Fruit fly (Drosophila melanogaster) whole organism: Measurements from ENCODE around the gene CG9107.

Source experiments
- CG8478 ChIP-seq: fragments of >200 bp; optimal IDR thresholded peaks from 2 replicates; lab custom pipeline; 2018; ENCODE audit warnings: inconsistent platforms
- Dll ChIP-seq: fragments of >200 bp; optimal IDR thresholded peaks from 2 replicates; lab custom pipeline; 2017
- EcR ChIP-seq, 2 experiments: fragments of >200 bp; optimal IDR thresholded peaks; 2 replicates each; lab custom pipeline; 2017; ENCODE audit warnings: missing biosample characterization in 2 of 2, missing genetic modification characterization in 2 of 2, missing genetic modification reagents in 2 of 2
- pan ChIP-seq: fragments of >200 bp; optimal IDR thresholded peaks from 2 replicates; lab custom pipeline; 2017
- psq ChIP-seq: fragments of >200 bp; optimal IDR thresholded peaks from 2 replicates; lab custom pipeline; 2017
- usp ChIP-seq: fragments of >200 bp; optimal IDR thresholded peaks from 2 replicates; lab custom pipeline; 2017; ENCODE audit warnings: missing biosample characterization, missing genetic modification characterization, mixed read lengths

The CG9107 gene

DNA sequence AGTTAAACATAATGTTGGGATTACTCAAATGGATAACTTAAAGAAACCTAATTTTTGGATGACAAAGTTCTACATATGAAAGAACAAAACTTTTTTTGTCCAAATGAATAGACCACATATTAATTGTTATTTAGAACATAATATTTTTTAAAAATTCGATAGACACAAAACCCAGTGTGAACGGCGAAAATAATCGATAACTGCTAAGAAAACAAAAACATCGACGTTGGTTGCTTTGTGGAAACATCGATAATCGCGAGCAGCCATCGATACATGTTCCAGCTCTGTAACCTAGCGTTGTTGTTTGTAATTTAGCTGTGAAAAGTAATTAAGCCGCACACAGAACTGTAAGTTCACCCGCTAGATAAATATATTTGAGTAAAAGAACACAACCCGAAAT lies 26.2 kb upstream of the CG9107 start, which contains the start of gene CG9135:
TSS of gene CG9135 (plus strand) at position 226 of the 400 bp plus-strand sequence.
- no peak for TF ChIP-seq pan (lab: Kevin White, UChicago)
- no peak for TF ChIP-seq Dll (lab: Kevin White, UChicago)
- no peak for TF ChIP-seq usp (GFP tag; lab: Kevin White, UChicago)
- TF ChIP-seq CG8478: no peak
- no peak for TF ChIP-seq EcR (GFP tag; optimal IDR thresholded peaks at IDR 0.05; lab: Kevin White, UChicago)
- no peak for TF ChIP-seq psq (lab: Kevin White, UChicago)

DNA sequence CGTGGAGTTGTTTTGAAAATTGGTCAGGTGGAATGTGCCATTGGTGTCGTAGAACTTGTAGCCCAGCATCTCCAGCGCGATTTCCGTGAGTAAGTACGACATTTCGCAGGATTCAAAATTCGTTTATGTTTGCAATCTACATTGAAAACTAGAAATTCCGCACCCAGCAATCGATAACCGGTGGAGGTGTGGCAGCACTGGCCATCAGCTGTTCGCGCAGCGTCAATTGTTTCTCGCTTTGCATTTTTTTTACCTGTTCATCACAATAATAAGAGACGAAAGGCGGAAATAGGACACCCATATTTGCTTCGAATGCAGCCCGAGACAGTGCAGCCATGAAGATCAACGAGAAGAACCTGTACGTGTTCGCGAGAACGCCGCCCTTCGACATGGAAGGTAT lies 24.2 kb upstream of the CG9107 start, which contains the start of the genes CG34179 and slmo:
TSS of gene CG34179 (minus strand) at position 165 of the 400 bp plus-strand sequence.
TSS of gene slmo (minus strand) at position 165 of the 400 bp plus-strand sequence.
- TF ChIP-seq psq (lab: Kevin White, UChicago) (no peak), EcR (GFP tag; optimal IDR thresholded peaks at IDR 0.05; lab: Kevin White, UChicago) (no peak), Dll (lab: Kevin White, UChicago) (no peak), pan (lab: Kevin White, UChicago) (no peak), CG8478 (no peak), usp (GFP tag; lab: Kevin White, UChicago) (no peak)

DNA sequence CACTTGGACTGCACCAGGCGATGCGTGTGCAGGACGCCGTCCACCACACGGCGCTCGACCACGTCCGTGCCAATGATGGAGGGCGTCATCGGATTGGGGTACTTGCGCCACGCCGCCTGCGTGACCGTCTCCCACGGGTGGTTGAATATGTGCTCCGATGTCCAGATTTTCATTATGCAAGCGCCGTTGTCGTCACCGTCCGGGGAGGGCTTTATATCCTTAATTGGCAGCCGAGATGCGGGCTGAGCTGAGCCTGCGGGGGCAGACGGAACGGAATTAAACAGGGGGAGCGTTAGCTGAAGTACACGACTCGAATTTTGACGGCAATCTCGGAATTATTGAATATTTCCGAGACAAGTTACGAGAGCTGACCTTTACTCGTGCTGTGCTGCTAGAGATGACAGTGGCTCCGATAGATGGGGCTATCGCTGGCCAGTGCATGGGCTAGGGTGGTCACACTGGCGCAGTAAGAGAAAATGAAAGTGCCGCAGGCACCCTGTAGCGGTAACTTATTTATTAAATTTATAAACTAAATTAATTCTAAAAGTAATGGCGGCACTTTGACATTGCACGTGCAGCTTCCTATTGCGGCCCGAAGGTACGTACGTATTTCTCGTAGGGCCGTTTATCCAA lies 23.3 kb upstream of the CG9107 start, which contains the start of gene IPIP:
TSS of gene IPIP (plus strand) at position 475 of the 633 bp plus-strand sequence.
- TF ChIP-seq CG8478: no peak
- TF ChIP-seq EcR (GFP tag; optimal IDR thresholded peaks at IDR 0.05; lab: Kevin White, UChicago): no peak
- TF ChIP-seq Dll (lab: Kevin White, UChicago): no peak
- no peak for TF ChIP-seq psq (lab: Kevin White, UChicago)
- no peak for TF ChIP-seq pan (lab: Kevin White, UChicago)
- no peak for TF ChIP-seq usp (GFP tag; lab: Kevin White, UChicago)

DNA sequence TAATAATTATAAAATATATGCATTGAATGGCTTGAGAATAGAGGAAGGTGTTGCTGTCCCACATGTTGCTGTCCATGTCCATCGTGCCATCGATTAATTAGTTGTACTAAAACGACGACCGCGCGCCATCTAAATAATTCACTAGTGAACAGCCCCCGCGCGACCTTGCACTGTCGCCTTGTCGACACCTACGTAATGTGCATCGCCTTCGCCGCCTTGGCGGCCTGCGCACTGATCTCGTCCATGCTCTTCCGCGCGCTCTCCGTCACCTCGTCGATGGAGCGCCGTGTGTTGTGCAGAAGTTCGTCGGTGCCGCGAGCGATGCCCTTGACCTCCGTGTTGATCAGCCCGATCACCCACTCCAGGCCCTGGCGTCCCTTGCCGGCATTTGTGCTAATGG lies 22.5 kb upstream of the CG9107 start:
- no peak for TF ChIP-seq EcR (GFP tag; optimal IDR thresholded peaks at IDR 0.05; lab: Kevin White, UChicago)
- no peak for TF ChIP-seq Dll (lab: Kevin White, UChicago)

DNA sequence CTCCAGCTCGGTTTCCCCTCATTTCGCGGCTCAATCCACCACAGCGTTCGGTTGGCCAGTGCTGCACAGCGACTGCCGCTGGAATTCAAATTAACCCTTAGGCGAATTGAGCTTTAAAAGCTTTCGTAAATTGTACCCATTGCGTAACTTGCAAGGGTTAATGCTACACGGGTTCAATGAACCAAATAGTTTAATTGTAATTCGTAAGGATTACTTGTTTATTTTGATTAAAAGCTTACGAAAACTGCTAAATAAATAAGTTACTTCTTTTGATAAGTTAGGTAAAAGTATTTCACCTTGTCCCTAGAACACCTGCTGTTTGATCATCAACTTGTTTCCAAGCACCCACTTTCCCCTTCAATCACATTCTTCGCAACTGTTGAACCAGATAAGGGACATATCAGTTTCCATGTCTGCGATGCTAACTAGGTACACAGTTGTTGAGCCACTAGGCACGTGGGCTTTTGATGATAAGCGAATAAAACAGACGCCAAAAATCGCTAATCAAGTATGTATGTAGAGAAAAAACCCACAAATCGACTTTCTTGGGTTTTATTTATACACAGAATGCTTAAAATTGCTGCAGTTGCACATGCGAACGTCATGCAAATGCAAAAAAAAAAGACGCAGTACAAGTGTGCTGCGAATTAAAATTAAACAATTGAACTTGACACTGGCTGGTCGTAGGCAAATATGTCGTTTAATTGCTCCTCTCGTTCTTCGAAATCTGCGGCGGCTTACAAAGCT lies 21.8 kb upstream of the CG9107 start, which contains the start of gene Pfas:
TSS of gene Pfas (minus strand) at position 79 of the 747 bp plus-strand sequence.
- TF ChIP-seq CG8478 (no peak), pan (lab: Kevin White, UChicago) (no peak), Dll (lab: Kevin White, UChicago) (no peak), psq (lab: Kevin White, UChicago) (no peak), usp (GFP tag; lab: Kevin White, UChicago) (no peak), EcR (GFP tag; optimal IDR thresholded peaks at IDR 0.05; lab: Kevin White, UChicago) (no peak)

DNA sequence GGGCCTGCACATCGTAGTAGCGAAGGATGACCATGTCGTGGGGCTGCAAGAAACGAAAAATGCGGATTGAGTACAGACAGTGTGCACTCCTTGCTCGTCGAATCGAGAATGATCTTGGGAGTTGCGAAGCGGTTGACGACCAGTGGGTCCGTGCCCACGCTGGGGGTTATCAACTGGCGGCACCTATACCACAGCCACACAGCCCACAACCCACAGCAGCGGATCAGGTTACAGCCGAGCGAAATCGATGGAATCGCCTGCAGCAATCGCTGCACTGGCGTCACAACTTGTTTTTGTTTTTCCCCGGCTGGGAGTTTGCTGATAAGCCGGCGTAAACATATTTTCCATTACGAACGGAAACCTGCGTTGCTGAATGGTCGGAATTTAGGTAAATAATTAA lies 21.1 kb upstream of the CG9107 start:
- TF ChIP-seq EcR (GFP tag; optimal IDR thresholded peaks at IDR 0.05; lab: Kevin White, UChicago) (no peak), CG8478 (no peak), pan (lab: Kevin White, UChicago) (no peak), usp (GFP tag; lab: Kevin White, UChicago) (no peak), Dll (lab: Kevin White, UChicago) (no peak), psq (lab: Kevin White, UChicago) (no peak)

DNA sequence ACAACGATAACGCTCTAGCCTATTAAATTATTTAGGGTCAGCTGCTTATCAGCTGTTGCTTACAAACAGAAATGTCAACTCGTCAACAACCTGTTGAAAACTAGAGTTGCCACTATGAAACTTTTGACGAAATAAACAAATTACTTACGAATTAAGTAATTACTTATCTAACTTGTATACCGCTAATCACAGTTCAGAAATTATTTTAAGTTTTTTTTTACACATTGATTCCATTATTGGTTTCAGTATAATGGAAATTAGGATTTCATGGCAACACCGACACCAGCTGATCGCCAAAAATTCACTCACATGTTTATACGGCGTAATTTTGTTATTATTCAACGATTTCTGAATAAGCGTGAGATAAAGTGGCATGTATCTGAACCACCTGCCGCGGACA lies 13.5 kb upstream of the CG9107 start, which contains the start of the genes CG9117 and CG31643:
TSS of gene CG9117 (minus strand) at position 73 of the 400 bp plus-strand sequence.
TSS of gene CG31643 (plus strand) at position 288 of the 400 bp plus-strand sequence.
- TF ChIP-seq Dll (lab: Kevin White, UChicago): no peak
- TF ChIP-seq EcR (GFP tag; optimal IDR thresholded peaks at IDR 0.05; lab: Kevin White, UChicago): no peak
- TF ChIP-seq psq (lab: Kevin White, UChicago): no peak
- TF ChIP-seq CG8478: no peak
- TF ChIP-seq pan (lab: Kevin White, UChicago): no peak
- TF ChIP-seq usp (GFP tag; lab: Kevin White, UChicago): no peak

DNA sequence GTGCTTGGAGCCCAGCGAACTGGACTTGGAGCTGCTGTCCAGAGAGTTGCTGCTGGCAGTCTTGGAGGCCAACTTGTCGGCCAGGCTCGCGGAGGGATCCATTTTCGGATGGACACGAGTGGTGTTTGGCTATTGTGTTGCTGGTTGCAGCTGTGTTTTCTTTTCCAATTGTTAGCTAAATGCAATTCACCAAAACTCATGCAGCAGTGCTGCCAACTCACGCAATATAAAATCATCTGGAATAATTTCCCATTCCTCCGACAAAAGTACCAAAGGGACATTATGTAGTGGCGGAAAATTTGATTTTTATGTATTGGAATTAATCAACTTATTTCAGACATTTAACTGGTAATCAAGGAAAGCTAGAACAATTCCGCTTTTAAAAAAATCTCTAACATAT lies 12.4 kb upstream of the CG9107 start, which contains the start of gene mtm:
TSS of gene mtm (minus strand) at position 306 of the 400 bp plus-strand sequence.
- no peak for TF ChIP-seq CG8478
- no peak for TF ChIP-seq usp (GFP tag; lab: Kevin White, UChicago)
- no peak for TF ChIP-seq EcR (GFP tag; optimal IDR thresholded peaks at IDR 0.05; lab: Kevin White, UChicago)
- no peak for TF ChIP-seq Dll (lab: Kevin White, UChicago)
- TF ChIP-seq pan (lab: Kevin White, UChicago): no peak
- no peak for TF ChIP-seq psq (lab: Kevin White, UChicago)

DNA sequence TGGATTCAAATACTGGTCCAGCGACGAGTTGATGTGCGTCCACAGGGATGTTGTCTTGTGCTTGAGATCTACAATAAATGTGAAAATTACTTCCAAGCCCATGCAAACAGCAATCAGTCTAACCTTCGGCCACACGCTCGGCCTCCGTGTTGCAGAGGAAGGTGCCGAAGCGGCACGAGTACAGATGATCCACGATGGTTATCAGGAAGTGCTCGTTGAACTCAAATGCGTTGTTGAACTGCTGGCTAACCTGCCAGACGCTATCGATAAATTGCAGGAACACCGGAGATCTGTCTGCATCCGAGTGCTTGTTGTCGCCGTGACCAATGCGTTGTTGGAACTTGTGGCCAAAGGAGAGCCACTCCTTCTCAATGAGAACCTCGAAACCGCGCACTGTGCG lies 10.8 kb upstream of the CG9107 start:
- TF ChIP-seq pan (lab: Kevin White, UChicago) (no peak), CG8478 (no peak)

DNA sequence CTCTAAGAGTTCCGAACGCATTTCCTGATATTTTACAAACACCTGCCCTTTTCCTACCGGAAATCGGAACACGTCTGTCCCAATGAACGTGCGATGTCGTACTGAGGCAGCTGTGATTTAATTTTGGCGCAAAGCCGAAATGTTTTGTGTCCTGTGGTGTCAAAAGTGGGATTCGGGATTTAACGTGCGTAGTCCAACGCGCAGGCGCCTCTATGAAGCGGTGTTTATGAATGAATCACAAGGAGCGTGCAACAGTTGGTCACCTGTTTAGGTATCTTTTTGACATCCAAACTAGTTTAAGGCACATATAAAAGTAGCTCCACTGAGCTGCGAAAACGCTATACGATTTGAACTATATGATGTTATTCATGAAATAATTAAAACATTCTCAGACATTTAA lies 10.0 kb upstream of the CG9107 start, which contains the start of gene CG9109:
TSS of gene CG9109 (minus strand) at position 80 of the 400 bp plus-strand sequence.
- TF ChIP-seq pan (lab: Kevin White, UChicago) (no peak), CG8478 (no peak), EcR (GFP tag; optimal IDR thresholded peaks at IDR 0.05; lab: Kevin White, UChicago) (no peak), psq (lab: Kevin White, UChicago) (no peak), Dll (lab: Kevin White, UChicago) (no peak), usp (GFP tag; lab: Kevin White, UChicago) (no peak)

DNA sequence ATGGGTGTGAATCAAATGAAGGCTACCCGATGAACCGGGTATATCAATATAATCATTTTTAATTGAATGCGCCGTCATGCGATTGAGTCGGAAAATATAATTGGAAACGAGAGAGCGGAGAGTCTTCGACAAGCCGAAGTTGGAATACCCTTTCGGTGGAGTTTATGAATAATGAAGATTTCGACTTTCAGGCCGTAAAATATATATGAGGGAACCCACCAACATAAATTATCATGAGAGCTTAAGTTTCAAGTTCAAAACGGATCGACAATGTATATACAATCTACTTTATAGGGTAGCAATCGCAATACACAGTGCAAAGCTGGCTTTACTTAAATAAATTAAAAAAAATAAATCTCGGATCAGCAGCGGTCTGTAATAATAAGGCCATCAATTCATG lies 7.5 kb upstream of the CG9107 start:
- TF ChIP-seq CG8478 (no peak), usp (GFP tag; lab: Kevin White, UChicago) (no peak), pan (lab: Kevin White, UChicago) (no peak), psq (lab: Kevin White, UChicago) (no peak)
